Worm (Caenorhabditis elegans): ENCODE measurements around the gene C32D5.14.
A peak's percentile ranks its signal among the peaks of the same experiment; 100 is the strongest.

Gene C32D5.14

DNA sequence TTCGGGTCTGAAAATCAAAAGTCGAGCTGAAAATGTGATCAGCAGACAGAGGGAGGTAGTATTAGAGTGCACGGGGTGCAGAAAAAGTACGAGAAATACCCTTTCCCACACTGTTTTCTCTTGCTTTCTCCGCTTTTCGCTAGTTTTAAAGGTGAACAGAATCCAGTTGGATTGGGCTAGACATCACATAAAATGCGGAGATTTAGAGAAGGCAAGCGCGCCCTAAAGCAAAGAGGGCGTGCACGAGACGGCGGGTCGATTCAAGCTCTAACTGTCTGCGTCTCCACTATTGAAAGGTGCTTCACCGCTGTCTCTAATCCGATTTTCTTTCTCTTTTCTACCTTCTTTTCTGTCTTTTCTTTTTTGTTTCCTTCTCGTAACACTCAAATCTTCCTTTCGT, 34.8 kb downstream of the C32D5.14 start (continued):
- TF ChIP-seq nhr-76 (tag; optimal IDR thresholded peaks at IDR 0.05) (no peak), nhr-42 (GFP tag; IDR thresholded peaks at IDR 0.05) (no peak), mep-1 (tag; optimal IDR thresholded peaks at IDR 0.05) (peak; percentile 83), dmd-9 (GFP tag; IDR thresholded peaks at IDR 0.05) (no peak), lir-3 (tag; optimal IDR thresholded peaks at IDR 0.05) (no peak), mdt-29 (GFP tag; IDR thresholded peaks at IDR 0.05) (no peak), fkh-10 (GFP tag; optimal IDR thresholded peaks at IDR 0.05) (peak; percentile 48), nhr-6 (tag; optimal IDR thresholded peaks at IDR 0.05) (peak; percentile 84), hlh-11 (tag; optimal IDR thresholded peaks at IDR 0.05) (peak; percentile 89), F37D6.2 (tag; optimal IDR thresholded peaks at IDR 0.05) (peak; percentile 26), snpc-1.2 (GFP tag; IDR thresholded peaks at IDR 0.05) (peak; percentile 21; the same call in 1 of the 2 replicates), hmg-1.1 (GFP tag; IDR thresholded peaks at IDR 0.05) (peak; percentile 88), F49E8.2 (tag; optimal IDR thresholded peaks at IDR 0.05; ENCODE audit: borderline replicate concordance) (peak; percentile 34), nhr-10 (tag; optimal IDR thresholded peaks at IDR 0.05) (no peak), mes-2 (tag; optimal IDR thresholded peaks at IDR 0.05; ENCODE audit: poor library complexity, severe bottlenecking) (peak; percentile 75), aha-1 (tag) (peak; percentile 95), attf-4 (tag; optimal IDR thresholded peaks at IDR 0.05) (peak; percentile 31), vab-7 (GFP tag; IDR thresholded peaks at IDR 0.05) (no peak), pha-4 (GFP tag; IDR thresholded peaks at IDR 0.05) (peak; percentile 69), pha-4 (tag; optimal IDR thresholded peaks at IDR 0.05) (no peak), dmd-6 (GFP tag; IDR thresholded peaks at IDR 0.05) (peak; percentile 80), zfp-3 (GFP tag; conservative IDR thresholded peaks at IDR 0.05) (no peak), R02D3.7 (tag; optimal IDR thresholded peaks at IDR 0.05) (no peak), egl-27 (tag; optimal IDR thresholded peaks at IDR 0.05) (no peak), T20F7.1 (GFP tag; optimal IDR thresholded peaks at IDR 0.05) (peak; percentile 44), lin-38 (GFP tag; IDR thresholded peaks at IDR 0.05) (peak; percentile 94), mxl-3 (GFP tag; optimal IDR thresholded peaks at IDR 0.05) (peak; percentile 76), ZK337.2 (GFP tag; IDR thresholded peaks at IDR 0.05) (no peak), nhr-25 (tag; optimal IDR thresholded peaks at IDR 0.05; ENCODE audit: borderline replicate concordance, insufficient read depth) (peak; percentile 53), mdl-1 (tag; optimal IDR thresholded peaks at IDR 0.05) (peak; percentile 90 to 95), dve-1 (tag; optimal IDR thresholded peaks at IDR 0.05; ENCODE audit: insufficient read depth) (peak; percentile 91), php-3 (GFP tag; IDR thresholded peaks at IDR 0.05) (no peak), nhr-28 (tag; optimal IDR thresholded peaks at IDR 0.05) (peak; percentile 86), lin-13 (GFP tag; optimal IDR thresholded peaks at IDR 0.05) (peak; percentile 79), daf-8 (GFP tag; IDR thresholded peaks at IDR 0.05) (no peak), lsy-2 (tag; optimal IDR thresholded peaks at IDR 0.05) (peak; percentile 69 to 88), pqm-1 (tag; optimal IDR thresholded peaks at IDR 0.05) (peak; percentile 24), unc-130 (GFP tag; optimal IDR thresholded peaks at IDR 0.05) (peak; percentile 63), daf-19 (GFP tag; conservative IDR thresholded peaks at IDR 0.05) (peak; percentile 62; the same call in 1 of the 2 replicates), F44E2.7 (GFP tag; IDR thresholded peaks at IDR 0.05) (no peak), ama-1 (optimal IDR thresholded peaks at IDR 0.05) (no peak), egl-43 (GFP tag; IDR thresholded peaks at IDR 0.05) (0 out of 2 replicates have a peak, but pooled peaks have one; percentile 52), daf-16 (GFP tag; optimal IDR thresholded peaks at IDR 0.05) (no peak), daf-16 (tag; optimal IDR thresholded peaks at IDR 0.05) (peak; percentile 37), hif-1 (tag; optimal IDR thresholded peaks at IDR 0.05) (peak in 1 of 2 experiments; percentile 60), nhr-41 (GFP tag; IDR thresholded peaks at IDR 0.05) (peak; percentile 31; the same call in 1 of the 2 replicates), hlh-30 (tag; optimal IDR thresholded peaks at IDR 0.05; ENCODE audit: insufficient read depth) (peak; percentile 98), ceh-20 (GFP tag; IDR thresholded peaks at IDR 0.05) (0 out of 2 replicates have a peak, but pooled peaks have one; percentile 27), unc-62 (GFP tag; optimal IDR thresholded peaks at IDR 0.05 in 1 of 2) (peak in 1 of 2 experiments; percentile 56), unc-62 (tag; optimal IDR thresholded peaks at IDR 0.05) (no peak), zfp-2 (tag; optimal IDR thresholded peaks at IDR 0.05) (no peak)
